Worm (Caenorhabditis elegans) whole organism, L4 larva: ENCODE results near the gene T08G5.1.

Experiments
- R02D3.7 ChIP-seq: fragments of 150-350 bp; sonication (generic microtip); optimal IDR thresholded peaks from 3 replicates; lab custom pipeline; 2014; ENCODE audit warnings: missing biosample characterization, missing genetic modification characterization
- aha-1 ChIP-seq: fragments of 150-350 bp; peaks from one replicate; lab custom pipeline; 2014; ENCODE audit warnings: missing biosample characterization, missing genetic modification characterization
- hmg-1.1 ChIP-seq: fragments of 200-800 bp; sonication (Bioruptor generic); IDR thresholded peaks from 2 replicates; pipeline ENCODE4 v1.3.6; 2022; ENCODE audit warnings: missing genetic modification reagents, missing genetic modification characterization, missing compliant biosample characterization
- nhr-11 ChIP-seq: fragments of 150-350 bp; optimal IDR thresholded peaks from 2 replicates; lab custom pipeline; 2014; ENCODE audit warnings: missing biosample characterization, missing genetic modification characterization
- nhr-237 ChIP-seq: sonication (generic microtip); optimal IDR thresholded peaks from 2 replicates; lab custom pipeline; 2017; ENCODE audit warnings: missing biosample characterization, missing genetic modification characterization
- nhr-28 ChIP-seq: fragments of 150-350 bp; optimal IDR thresholded peaks from 2 replicates; lab custom pipeline; 2014; ENCODE audit warnings: missing biosample characterization, missing genetic modification characterization
- unc-130 ChIP-seq: sonication (generic microtip); optimal IDR thresholded peaks from 2 replicates; lab custom pipeline; 2016; ENCODE audit warnings: missing genetic modification reagents, missing genetic modification characterization, missing compliant biosample characterization
- unc-62 ChIP-seq, 3 experiments: fragments of 150-350 bp in 1 of 3; sonication (generic microtip); optimal IDR thresholded peaks in 2 of 3; peaks in 1 of 3; 1 replicate in 1 of 3; 2 replicates in 2 of 3; lab custom pipeline; 2014 to 2017; ENCODE audit warnings: missing biosample characterization in 3 of 3, missing genetic modification characterization in 3 of 3, missing genetic modification reagents in 3 of 3, missing genotype in 1 of 3
- ztf-11 ChIP-seq: fragments of 150-350 bp; optimal IDR thresholded peaks from 2 replicates; lab custom pipeline; 2014; ENCODE audit warnings: missing biosample characterization, missing genetic modification characterization

DNA sequence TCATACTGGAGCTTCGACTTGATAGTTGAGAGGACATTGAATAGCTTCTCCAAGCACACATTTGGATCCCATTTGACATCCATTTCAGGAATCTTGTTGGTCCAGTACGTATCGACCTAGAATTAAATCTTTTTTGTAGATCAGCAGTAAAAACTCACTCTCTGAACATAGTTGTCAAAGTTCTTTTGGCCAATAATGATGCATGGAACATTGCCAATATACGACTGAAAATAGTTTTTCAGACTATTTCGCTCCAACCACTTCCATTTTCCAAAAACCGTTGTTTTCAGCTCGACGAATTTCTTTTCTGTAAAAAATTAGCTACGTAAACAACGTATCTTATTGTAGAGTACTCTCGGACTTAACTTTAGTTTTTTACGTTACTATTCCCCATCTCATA is 36.9 kb upstream of the T08G5.1 start:
- no peak for TF ChIP-seq nhr-11 (tag; lab: Kevin White, UChicago)
- no peak for TF ChIP-seq nhr-28
- no peak for TF ChIP-seq R02D3.7 (tag; lab: Kevin White, UChicago)
- no peak for TF ChIP-seq ztf-11 (tag; lab: Kevin White, UChicago)
- no peak for TF ChIP-seq unc-62 (GFP tag; optimal IDR thresholded peaks at IDR 0.05 in 1 of 2; lab: Kevin White, UChicago)
- TF ChIP-seq unc-62 (tag; optimal IDR thresholded peaks at IDR 0.05; lab: Kevin White, UChicago) = no peak
- peak; percentile 91 for TF ChIP-seq aha-1 (tag; lab: Kevin White, UChicago)
- TF ChIP-seq unc-130 (GFP tag; lab: Kevin White, UChicago) = no peak
- TF ChIP-seq nhr-237 (tag; lab: Kevin White, UChicago) = no peak
- no peak for TF ChIP-seq hmg-1.1 (GFP tag; lab: Robert Waterston, UW)
